Worm (Caenorhabditis elegans) whole organism, L1 larva: ENCODE results near the gene moe-3.

Experiments
- C34B4.2 ChIP-seq: sonication (generic microtip); optimal IDR thresholded peaks from 2 replicates; lab custom pipeline; 2017; ENCODE audit warnings: mild to moderate bottlenecking, missing genetic modification characterization, missing compliant biosample characterization
- F16B12.6 ChIP-seq: fragments of 150-350 bp; optimal IDR thresholded peaks from 2 replicates; lab custom pipeline; 2014; ENCODE audit warnings: missing biosample characterization, missing genetic modification characterization
- alr-1 ChIP-seq: fragments of 200-800 bp; sonication (Bioruptor generic); optimal IDR thresholded peaks from 2 replicates; lab custom pipeline; 2018; ENCODE audit warnings: borderline replicate concordance, mild to moderate bottlenecking, missing genetic modification characterization, missing compliant biosample characterization
- aly-2 ChIP-seq: fragments of 150-350 bp; optimal IDR thresholded peaks from 2 replicates; lab custom pipeline; 2014; ENCODE audit warnings: missing biosample characterization, missing genetic modification characterization
- ama-1 ChIP-seq: fragments of 150-350 bp; optimal IDR thresholded peaks from 2 replicates; lab custom pipeline; 2014
- blmp-1 ChIP-seq: fragments of 150-350 bp; optimal IDR thresholded peaks from 2 replicates; lab custom pipeline; 2014; ENCODE audit warnings: missing biosample characterization, missing genetic modification characterization
- ceh-63 ChIP-seq: fragments of 200-800 bp; sonication (Bioruptor generic); optimal IDR thresholded peaks from 2 replicates; lab custom pipeline; 2018; ENCODE audit warnings: mild to moderate bottlenecking, missing genetic modification characterization, missing compliant biosample characterization
- ceh-82 ChIP-seq, 3 experiments: fragments of 150-350 bp in 1 of 3; sonication (generic microtip) in 2 of 3; optimal IDR thresholded peaks; 2 replicates each; lab custom pipeline; 2014 to 2017; ENCODE audit warnings: missing biosample characterization in 3 of 3, missing genetic modification characterization in 3 of 3
- ceh-88 ChIP-seq: fragments of 200-800 bp; sonication (Bioruptor generic); IDR thresholded peaks from 2 replicates; pipeline ENCODE4 v1.3.6; 2022; ENCODE audit warnings: missing genetic modification characterization, missing compliant biosample characterization
- efl-1 ChIP-seq, 4 experiments: fragments of 150-350 bp; optimal IDR thresholded peaks in 3 of 4; peaks in 1 of 4; 1 replicate in 1 of 4; 2 replicates in 3 of 4; lab custom pipeline; 2014; ENCODE audit warnings: missing biosample characterization in 2 of 4, missing genetic modification characterization in 2 of 4, missing genetic modification reagents in 2 of 4
- egl-13 ChIP-seq: sonication (generic microtip); optimal IDR thresholded peaks from 2 replicates; lab custom pipeline; 2016; ENCODE audit warnings: missing genotype, missing genetic modification reagents, missing genetic modification characterization, missing compliant biosample characterization
- elt-3 ChIP-seq, 6 experiments: fragments of 150-350 bp in 1 of 6; sonication (generic microtip); optimal IDR thresholded peaks; 2 replicates each; lab custom pipeline; 2017 to 2018; ENCODE audit warnings: missing biosample characterization in 6 of 6, missing genetic modification characterization in 6 of 6, inconsistent platforms in 1 of 6
- fkh-10 ChIP-seq: sonication (generic microtip); optimal IDR thresholded peaks from 2 replicates; lab custom pipeline; 2017; ENCODE audit warnings: missing biosample characterization, missing genetic modification reagents, missing genetic modification characterization
- grh-1 ChIP-seq: fragments of 200-800 bp; sonication (Bioruptor generic); IDR thresholded peaks from 2 replicates; pipeline ENCODE4 v1.3.6; 2022; ENCODE audit warnings: missing genetic modification reagents, missing genetic modification characterization, missing compliant biosample characterization
- hlh-4 ChIP-seq: sonication (generic microtip); optimal IDR thresholded peaks from 2 replicates; lab custom pipeline; 2016; ENCODE audit warnings: mild to moderate bottlenecking, missing genetic modification characterization, missing compliant biosample characterization
- irx-1 ChIP-seq: sonication (generic microtip); optimal IDR thresholded peaks from 2 replicates; lab custom pipeline; 2016; ENCODE audit warnings: missing genetic modification characterization, missing compliant biosample characterization
- jun-1 ChIP-seq: fragments of 150-350 bp; optimal IDR thresholded peaks from 2 replicates; lab custom pipeline; 2014; ENCODE audit warnings: missing biosample characterization, missing genetic modification reagents, missing genetic modification characterization
- lin-35 ChIP-seq, 2 experiments: fragments of 150-350 bp; optimal IDR thresholded peaks; 2 replicates each; lab custom pipeline; 2014; ENCODE audit warnings: missing biosample characterization in 2 of 2, missing genetic modification characterization in 2 of 2, missing genetic modification reagents in 2 of 2
- lir-3 ChIP-seq: sonication (generic microtip); optimal IDR thresholded peaks from 2 replicates; lab custom pipeline; 2016; ENCODE audit warnings: mild to moderate bottlenecking, missing genetic modification characterization, moderate library complexity, missing compliant biosample characterization; ENCODE audit not compliant: poor library complexity
- mab-9 ChIP-seq: fragments of 200-800 bp; sonication (Bioruptor generic); IDR thresholded peaks from 2 replicates; pipeline ENCODE4 v1.3.6; 2022; ENCODE audit warnings: missing genetic modification reagents, missing genetic modification characterization, missing compliant biosample characterization
- mdl-1 ChIP-seq, 2 experiments: fragments of 150-350 bp; optimal IDR thresholded peaks; 2 replicates each; lab custom pipeline; 2014 to 2017; ENCODE audit warnings: missing biosample characterization in 2 of 2, missing genetic modification characterization in 2 of 2, inconsistent platforms in 1 of 2
- mef-2 ChIP-seq: fragments of 150-350 bp; optimal IDR thresholded peaks from 2 replicates; lab custom pipeline; 2014; ENCODE audit warnings: missing biosample characterization, missing genetic modification characterization
- nhr-11 ChIP-seq: fragments of 150-350 bp; optimal IDR thresholded peaks from 2 replicates; lab custom pipeline; 2014; ENCODE audit warnings: missing biosample characterization, missing genetic modification characterization
- nhr-12 ChIP-seq: sonication (generic microtip); optimal IDR thresholded peaks from 2 replicates; lab custom pipeline; 2017; ENCODE audit warnings: missing biosample characterization, missing genetic modification characterization
- nhr-20 ChIP-seq: sonication (generic microtip); optimal IDR thresholded peaks from 2 replicates; lab custom pipeline; 2016; ENCODE audit warnings: mild to moderate bottlenecking, missing genetic modification characterization, missing compliant biosample characterization
- nhr-47 ChIP-seq: sonication (generic microtip); optimal IDR thresholded peaks from 2 replicates; lab custom pipeline; 2016; ENCODE audit warnings: mild to moderate bottlenecking, missing genetic modification characterization, moderate library complexity, missing compliant biosample characterization
- nhr-85 ChIP-seq: sonication (generic microtip); peaks from one replicate; lab custom pipeline; 2016; ENCODE audit warnings: missing genetic modification characterization, inconsistent platforms, missing compliant biosample characterization
- pag-3 ChIP-seq: sonication (generic microtip); optimal IDR thresholded peaks from 2 replicates; lab custom pipeline; 2017; ENCODE audit warnings: missing genetic modification characterization, mild to moderate bottlenecking, missing compliant biosample characterization, antibody characterized with exemption, borderline replicate concordance; ENCODE audit not compliant: insufficient read depth
- rnt-1 ChIP-seq: sonication (generic microtip); optimal IDR thresholded peaks from 2 replicates; lab custom pipeline; 2016; ENCODE audit warnings: mild to moderate bottlenecking, missing genetic modification characterization, moderate library complexity, missing compliant biosample characterization
- snpc-4 ChIP-seq: fragments of 150-350 bp; optimal IDR thresholded peaks from 2 replicates; lab custom pipeline; 2014; ENCODE audit warnings: missing biosample characterization, missing genetic modification characterization
- snu-23 ChIP-seq: sonication (generic microtip); optimal IDR thresholded peaks from 2 replicates; lab custom pipeline; 2016; ENCODE audit warnings: missing genetic modification characterization, missing compliant biosample characterization
- sox-4 ChIP-seq: sonication (generic microtip); optimal IDR thresholded peaks from 2 replicates; lab custom pipeline; 2016; ENCODE audit warnings: missing genetic modification characterization, missing compliant biosample characterization
- sup-37 ChIP-seq: fragments of 200-800 bp; sonication (Bioruptor generic); optimal IDR thresholded peaks from 2 replicates; lab custom pipeline; 2018; ENCODE audit warnings: mild to moderate bottlenecking, missing genetic modification characterization, missing compliant biosample characterization
- swsn-7 ChIP-seq: sonication (generic microtip); optimal IDR thresholded peaks from 2 replicates; lab custom pipeline; 2016; ENCODE audit warnings: missing genetic modification characterization, missing compliant biosample characterization
- tlp-1 ChIP-seq: fragments of 150-350 bp; optimal IDR thresholded peaks from 2 replicates; lab custom pipeline; 2014; ENCODE audit warnings: missing biosample characterization, missing genetic modification characterization
- unc-130 ChIP-seq: fragments of 150-350 bp; optimal IDR thresholded peaks from 2 replicates; lab custom pipeline; 2017; ENCODE audit warnings: missing biosample characterization, missing genetic modification characterization, inconsistent platforms
- unc-30 ChIP-seq: sonication (generic microtip); optimal IDR thresholded peaks from 2 replicates; lab custom pipeline; 2017; ENCODE audit warnings: missing biosample characterization, missing genetic modification characterization
- unc-62 ChIP-seq: fragments of 150-350 bp; optimal IDR thresholded peaks from 2 replicates; lab custom pipeline; 2014; ENCODE audit warnings: missing biosample characterization, missing genetic modification reagents, missing genetic modification characterization
- vab-15 ChIP-seq: sonication (generic microtip); optimal IDR thresholded peaks from 2 replicates; lab custom pipeline; 2017; ENCODE audit warnings: missing genotype, mild to moderate bottlenecking, missing genetic modification characterization, missing compliant biosample characterization
- xbp-1 ChIP-seq: sonication (generic microtip); optimal IDR thresholded peaks from 2 replicates; lab custom pipeline; 2016; ENCODE audit warnings: missing genetic modification characterization, missing compliant biosample characterization
- zip-4 ChIP-seq: fragments of 200-800 bp; sonication (Bioruptor generic); optimal IDR thresholded peaks from 2 replicates; lab custom pipeline; 2018; ENCODE audit warnings: mild to moderate bottlenecking, missing genetic modification characterization, moderate library complexity, missing compliant biosample characterization

Gene moe-3

DNA sequence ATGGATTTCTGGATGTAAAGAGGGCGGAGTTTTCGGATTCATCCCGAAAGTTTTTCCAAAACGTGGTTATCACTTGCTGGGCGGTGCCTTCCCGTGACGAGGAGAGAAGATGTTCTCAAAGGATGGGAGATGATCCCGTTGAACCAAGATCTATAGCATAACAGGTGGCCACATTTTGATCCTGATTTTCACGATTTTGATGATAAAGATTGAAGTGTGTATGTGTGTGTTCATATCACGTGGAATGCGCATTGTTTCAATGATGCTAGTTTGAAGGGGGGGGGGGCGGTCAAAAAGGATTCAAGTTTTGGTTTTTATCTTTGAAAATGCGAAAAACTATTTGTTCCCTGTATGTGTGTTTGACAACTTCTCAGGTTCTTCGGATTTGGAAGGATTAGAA, 20.3 kb downstream of the moe-3 start, which contains the start of gene mltn-1:
Gene mltn-1 (minus strand): TSS at position 22 of the 400 bp plus-strand sequence.
- TF ChIP-seq lin-35 (GFP tag; optimal IDR thresholded peaks at IDR 0.05; lab: Kevin White, UChicago), result no peak
- TF ChIP-seq swsn-7, result no peak
- no peak for TF ChIP-seq hlh-4 (tag; lab: Kevin White, UChicago)
- no peak for TF ChIP-seq sup-37 (GFP tag; lab: Kevin White, UChicago)
- TF ChIP-seq mdl-1 (tag; optimal IDR thresholded peaks at IDR 0.05; lab: Kevin White, UChicago), result peak in 1 of 2 experiments; percentile 36
- no peak for TF ChIP-seq nhr-20 (tag; lab: Kevin White, UChicago)
- TF ChIP-seq ceh-88 (GFP tag; lab: Robert Waterston, UW), result no peak
- TF ChIP-seq ama-1 (lab: Kevin White, UChicago), result no peak
- TF ChIP-seq zip-4, result no peak
- peak; percentile 22 for TF ChIP-seq unc-130 (tag; lab: Kevin White, UChicago)
- no peak for TF ChIP-seq irx-1 (tag; lab: Kevin White, UChicago)
- no peak for TF ChIP-seq nhr-12
- TF ChIP-seq snpc-4 (tag; lab: Kevin White, UChicago), result no peak
- no peak for TF ChIP-seq unc-62 (GFP tag; lab: Kevin White, UChicago)
- no peak for TF ChIP-seq sox-4
- no peak for TF ChIP-seq grh-1 (GFP tag; lab: Robert Waterston, UW)
- no peak for TF ChIP-seq vab-15
- TF ChIP-seq elt-3 (tag; optimal IDR thresholded peaks at IDR 0.05; lab: Kevin White, UChicago), result peak in 1 of 6 experiments; percentile 82
- TF ChIP-seq efl-1 (optimal IDR thresholded peaks at IDR 0.05; lab: Kevin White, UChicago), result no peak
- TF ChIP-seq efl-1 (GFP tag; optimal IDR thresholded peaks at IDR 0.05 in 1 of 2; lab: Kevin White, UChicago), result peak in 1 of 2 experiments; percentile 77
- TF ChIP-seq aly-2, result no peak
- peak; percentile 77 for TF ChIP-seq blmp-1
- TF ChIP-seq nhr-47 (tag; lab: Kevin White, UChicago), result no peak
- no peak for TF ChIP-seq alr-1 (tag; lab: Kevin White, UChicago)
- TF ChIP-seq nhr-11 (tag; lab: Kevin White, UChicago), result no peak

DNA sequence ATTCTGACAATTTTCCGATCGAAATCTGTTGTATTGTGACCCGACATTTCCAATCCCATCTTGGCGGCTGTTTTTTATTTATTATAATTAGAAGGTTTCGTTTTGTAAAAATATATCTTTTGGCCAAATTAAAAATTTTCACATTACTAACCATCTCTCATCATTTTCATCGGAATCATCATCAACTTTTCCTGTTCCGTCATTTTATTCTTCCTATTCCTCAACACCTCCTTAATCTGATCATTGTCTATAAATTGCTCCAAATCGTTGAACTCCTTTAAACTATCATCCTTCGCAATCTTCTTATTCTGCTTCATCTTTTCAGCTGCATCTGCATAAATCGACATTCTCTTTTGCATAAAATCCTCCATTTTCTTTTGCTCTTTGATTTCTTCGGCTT, 23.2 kb downstream of the moe-3 start:
- TF ChIP-seq rnt-1 (tag; lab: Kevin White, UChicago) (no peak), nhr-85 (peak; percentile 13), fkh-10 (GFP tag; lab: Kevin White, UChicago) (no peak)

DNA sequence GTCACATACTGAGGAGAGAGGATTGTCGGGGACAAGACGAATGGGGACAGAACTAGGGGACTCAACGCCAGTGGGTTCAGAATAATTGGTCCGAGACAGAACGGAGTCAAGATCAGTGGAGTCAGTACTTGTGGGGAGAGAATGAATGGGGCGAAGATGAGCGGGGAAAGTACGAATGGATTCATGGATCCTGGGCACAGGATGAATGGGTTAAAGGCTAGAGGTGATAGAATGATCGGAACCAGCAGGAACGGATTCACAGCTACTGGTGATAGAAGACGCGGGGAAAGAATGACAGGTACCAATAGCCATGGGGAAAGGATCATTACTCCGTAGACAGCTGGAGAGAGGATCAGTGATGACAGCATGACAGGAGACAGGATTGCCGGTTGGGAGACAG, 26.0 kb downstream of the moe-3 start:
- TF ChIP-seq F16B12.6 (tag; lab: Kevin White, UChicago), result no peak
- TF ChIP-seq efl-1 (optimal IDR thresholded peaks at IDR 0.05; lab: Kevin White, UChicago), result no peak
- peak in 1 of 2 experiments; percentile 13 for TF ChIP-seq efl-1 (GFP tag; optimal IDR thresholded peaks at IDR 0.05 in 1 of 2; lab: Kevin White, UChicago)

DNA sequence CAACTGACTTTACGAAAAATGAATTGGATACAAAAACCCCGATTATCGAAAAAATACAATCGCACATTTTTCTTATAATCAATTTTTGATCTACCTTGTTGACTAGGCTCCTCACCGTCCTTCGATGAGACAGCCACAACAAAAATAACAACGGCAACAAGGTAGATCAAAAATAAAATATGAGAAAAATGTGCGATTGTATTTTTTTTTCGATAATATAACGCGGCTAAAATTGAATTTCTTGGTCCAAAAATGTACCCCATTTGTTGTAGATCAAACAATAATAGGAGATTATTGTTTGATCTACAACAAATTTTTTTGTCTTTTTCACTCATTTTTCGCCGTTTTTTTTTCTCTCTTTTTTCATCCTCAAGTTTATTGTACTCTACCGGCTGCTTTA, 35.0 kb downstream of the moe-3 start:
- TF ChIP-seq jun-1 (tag; lab: Kevin White, UChicago) (no peak), egl-13 (no peak), sup-37 (GFP tag; lab: Kevin White, UChicago) (no peak), ceh-63 (GFP tag; lab: Kevin White, UChicago) (no peak), C34B4.2 (tag; lab: Kevin White, UChicago) (no peak), ceh-82 (tag; optimal IDR thresholded peaks at IDR 0.05; lab: Kevin White, UChicago) (no peak), unc-30 (tag; lab: Kevin White, UChicago) (no peak)

DNA sequence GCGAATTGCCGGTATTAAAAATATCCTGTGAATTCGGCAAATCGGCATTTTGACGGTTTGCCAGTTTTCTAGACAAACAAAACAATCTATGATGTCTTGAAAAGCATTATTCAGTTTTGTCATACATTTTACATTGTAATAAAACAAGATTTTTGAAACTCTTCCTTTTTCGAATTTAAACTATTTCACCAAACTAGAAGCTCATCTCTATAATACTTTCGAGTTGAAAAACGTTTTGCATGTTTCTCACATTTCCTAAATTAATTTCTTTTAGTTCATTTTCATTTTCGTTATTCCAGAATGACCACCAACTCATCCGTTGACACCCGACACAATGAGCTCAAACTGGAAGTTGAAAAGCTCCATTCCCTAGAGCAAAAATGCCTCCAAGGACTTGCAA, 35.9 kb downstream of the moe-3 start, which contains the start of gene F29C12.6:
Gene F29C12.6 (plus strand): TSS at position 301 of the 400 bp plus-strand sequence.
- TF ChIP-seq tlp-1 (tag; lab: Kevin White, UChicago) (no peak), mef-2 (no peak), rnt-1 (tag; lab: Kevin White, UChicago) (no peak), lin-35 (GFP tag; optimal IDR thresholded peaks at IDR 0.05; lab: Kevin White, UChicago) (no peak), lir-3 (tag; lab: Kevin White, UChicago) (no peak), xbp-1 (tag; lab: Kevin White, UChicago) (no peak), snu-23 (GFP tag; lab: Kevin White, UChicago) (no peak), pag-3 (tag; lab: Kevin White, UChicago) (no peak), mab-9 (GFP tag; lab: Robert Waterston, UW) (no peak)
